Worm (Caenorhabditis elegans): ENCODE data around the gene nhr-39.

DNA sequence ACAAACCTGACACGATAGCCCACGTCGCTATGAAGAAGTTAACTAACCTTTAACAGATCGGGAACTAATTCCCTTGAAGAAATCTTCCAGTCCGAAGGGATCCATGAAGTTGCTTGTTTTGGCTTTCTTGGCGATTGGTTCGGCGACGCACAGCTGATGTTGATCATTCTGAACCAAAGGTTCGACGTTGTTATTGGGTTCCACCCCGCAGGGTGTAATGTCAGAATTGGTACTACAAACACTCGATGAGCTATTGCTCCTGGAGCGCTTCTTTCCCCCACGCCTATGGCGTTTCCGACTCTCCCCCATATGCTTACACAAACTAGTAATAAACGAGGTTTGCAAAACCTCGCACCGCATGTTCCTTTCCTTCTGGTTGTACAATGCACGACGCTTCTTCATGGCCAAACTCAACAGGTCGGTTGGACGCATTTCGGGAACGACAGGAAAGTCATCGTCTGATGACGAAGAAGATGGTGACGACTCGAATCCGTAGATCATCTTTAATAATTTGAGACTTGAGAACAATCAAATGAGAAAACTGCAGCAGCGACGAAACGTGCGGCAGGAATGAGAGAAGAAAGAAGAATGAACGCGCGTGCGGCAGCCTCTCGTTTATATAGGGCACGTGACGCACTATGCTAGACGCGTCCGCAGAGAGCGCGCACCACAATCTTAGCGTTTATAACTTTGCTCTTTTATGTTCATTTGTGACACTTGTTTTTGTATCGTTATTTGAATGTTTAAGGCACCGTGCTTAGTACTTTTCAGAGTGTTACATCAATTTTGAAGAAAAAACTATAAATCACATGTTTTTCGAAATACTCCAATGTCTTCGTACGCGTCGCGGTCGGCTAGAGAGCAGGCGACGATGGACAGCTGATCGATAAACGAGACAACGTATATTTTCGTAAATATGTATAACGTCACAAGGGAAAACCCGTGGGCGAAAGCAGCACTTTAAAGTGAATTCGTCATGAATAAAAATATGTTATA is 40.8 kb downstream of the nhr-39 start, which contains the start of gene tos-1:
- no peak for TF ChIP-seq med-1 (GFP tag; optimal IDR thresholded peaks at IDR 0.05; ENCODE audit: insufficient read depth)
- peak; percentile 100 for TF ChIP-seq cog-1 (tag; optimal IDR thresholded peaks at IDR 0.05)
- 0 out of 2 replicates have a peak, but pooled peaks have one; percentile 15 for TF ChIP-seq T22C8.4 (GFP tag; IDR thresholded peaks at IDR 0.05)
- TF ChIP-seq ztf-29 (GFP tag; IDR thresholded peaks at IDR 0.05): peak; percentile 77
- TF ChIP-seq flt-1 (GFP tag; IDR thresholded peaks at IDR 0.05): peak; percentile 90

Measured in whole organism, midembryonic.